Worm (Caenorhabditis elegans) whole organism, L1 larva: ENCODE results near the gene F59B2.9.

Experiments used
- C04F5.9 ChIP-seq: sonication (generic microtip); optimal IDR thresholded peaks from 2 replicates; lab custom pipeline; 2016; ENCODE audit warnings: missing genetic modification characterization, missing compliant biosample characterization
- C34B4.2 ChIP-seq: sonication (generic microtip); optimal IDR thresholded peaks from 2 replicates; lab custom pipeline; 2017; ENCODE audit warnings: mild to moderate bottlenecking, missing genetic modification characterization, missing compliant biosample characterization
- F16B12.6 ChIP-seq: fragments of 150-350 bp; optimal IDR thresholded peaks from 2 replicates; lab custom pipeline; 2014; ENCODE audit warnings: missing biosample characterization, missing genetic modification characterization
- Y116A8C.19 ChIP-seq: sonication (generic microtip); optimal IDR thresholded peaks from 2 replicates; lab custom pipeline; 2016; ENCODE audit warnings: missing compliant biosample characterization, missing genetic modification characterization, borderline replicate concordance
- alr-1 ChIP-seq: fragments of 200-800 bp; sonication (Bioruptor generic); optimal IDR thresholded peaks from 2 replicates; lab custom pipeline; 2018; ENCODE audit warnings: borderline replicate concordance, mild to moderate bottlenecking, missing genetic modification characterization, missing compliant biosample characterization
- aly-2 ChIP-seq: fragments of 150-350 bp; optimal IDR thresholded peaks from 2 replicates; lab custom pipeline; 2014; ENCODE audit warnings: missing biosample characterization, missing genetic modification characterization
- ama-1 ChIP-seq: fragments of 150-350 bp; optimal IDR thresholded peaks from 2 replicates; lab custom pipeline; 2014
- ceh-8 ChIP-seq: fragments of 200-800 bp; sonication (Bioruptor generic); optimal IDR thresholded peaks from 2 replicates; lab custom pipeline; 2018; ENCODE audit warnings: mild to moderate bottlenecking, missing genetic modification characterization, moderate library complexity, missing compliant biosample characterization
- ces-1 ChIP-seq: fragments of 150-350 bp; optimal IDR thresholded peaks from 2 replicates; lab custom pipeline; 2014; ENCODE audit warnings: missing biosample characterization, missing genetic modification reagents, missing genetic modification characterization
- efl-3 ChIP-seq: fragments of 200-800 bp; sonication (Bioruptor generic); optimal IDR thresholded peaks from 2 replicates; lab custom pipeline; 2018; ENCODE audit warnings: mild to moderate bottlenecking, missing genetic modification characterization, missing compliant biosample characterization
- egl-13 ChIP-seq: sonication (generic microtip); optimal IDR thresholded peaks from 2 replicates; lab custom pipeline; 2016; ENCODE audit warnings: missing genotype, missing genetic modification reagents, missing genetic modification characterization, missing compliant biosample characterization
- egl-27 ChIP-seq, 2 experiments: fragments of 150-350 bp in 1 of 2; sonication (generic microtip); optimal IDR thresholded peaks; 3 replicates each; lab custom pipeline; 2017 to 2018; ENCODE audit warnings: missing biosample characterization in 2 of 2, missing genetic modification characterization in 2 of 2, missing genetic modification reagents in 2 of 2
- elt-2 ChIP-seq: sonication (generic microtip); optimal IDR thresholded peaks from 2 replicates; lab custom pipeline; 2016; ENCODE audit warnings: missing genetic modification characterization, mild to moderate bottlenecking, inconsistent platforms, missing compliant biosample characterization, missing genetic modification reagents
- ets-5 ChIP-seq: fragments of 200-800 bp; sonication (Bioruptor generic); IDR thresholded peaks from 2 replicates; pipeline ENCODE4 v1.3.6; 2022; ENCODE audit warnings: missing genetic modification characterization, missing compliant biosample characterization
- fkh-10 ChIP-seq: sonication (generic microtip); optimal IDR thresholded peaks from 2 replicates; lab custom pipeline; 2017; ENCODE audit warnings: missing biosample characterization, missing genetic modification reagents, missing genetic modification characterization
- hlh-17 ChIP-seq: fragments of 200-800 bp; sonication (Bioruptor generic); optimal IDR thresholded peaks from 2 replicates; lab custom pipeline; 2018; ENCODE audit warnings: missing genetic modification characterization, mild to moderate bottlenecking, missing compliant biosample characterization, moderate library complexity, borderline replicate concordance
- hlh-4 ChIP-seq: sonication (generic microtip); optimal IDR thresholded peaks from 2 replicates; lab custom pipeline; 2016; ENCODE audit warnings: mild to moderate bottlenecking, missing genetic modification characterization, missing compliant biosample characterization
- irx-1 ChIP-seq: sonication (generic microtip); optimal IDR thresholded peaks from 2 replicates; lab custom pipeline; 2016; ENCODE audit warnings: missing genetic modification characterization, missing compliant biosample characterization
- jun-1 ChIP-seq: fragments of 150-350 bp; optimal IDR thresholded peaks from 2 replicates; lab custom pipeline; 2014; ENCODE audit warnings: missing biosample characterization, missing genetic modification reagents, missing genetic modification characterization
- lin-13 ChIP-seq: fragments of 150-350 bp; optimal IDR thresholded peaks from 2 replicates; lab custom pipeline; 2014; ENCODE audit warnings: missing biosample characterization, missing genetic modification reagents, missing genetic modification characterization
- lin-15B ChIP-seq: fragments of 150-350 bp; sonication (generic microtip); optimal IDR thresholded peaks from 3 replicates; lab custom pipeline; 2014; ENCODE audit warnings: missing biosample characterization, missing genetic modification characterization
- lin-35 ChIP-seq, 2 experiments: fragments of 150-350 bp; optimal IDR thresholded peaks; 2 replicates each; lab custom pipeline; 2014; ENCODE audit warnings: missing biosample characterization in 2 of 2, missing genetic modification characterization in 2 of 2, missing genetic modification reagents in 2 of 2
- lin-39 ChIP-seq: fragments of 150-350 bp; optimal IDR thresholded peaks from 2 replicates; lab custom pipeline; 2014; ENCODE audit warnings: missing biosample characterization, missing genetic modification reagents, missing genetic modification characterization
- lir-3 ChIP-seq: sonication (generic microtip); optimal IDR thresholded peaks from 2 replicates; lab custom pipeline; 2016; ENCODE audit warnings: mild to moderate bottlenecking, missing genetic modification characterization, moderate library complexity, missing compliant biosample characterization; ENCODE audit not compliant: poor library complexity
- lsy-2 ChIP-seq, 2 experiments: fragments of 150-350 bp; optimal IDR thresholded peaks; 2 replicates each; lab custom pipeline; 2014; ENCODE audit warnings: missing biosample characterization in 2 of 2, missing genetic modification characterization in 2 of 2
- mdl-1 ChIP-seq, 2 experiments: fragments of 150-350 bp; optimal IDR thresholded peaks; 2 replicates each; lab custom pipeline; 2014 to 2017; ENCODE audit warnings: missing biosample characterization in 2 of 2, missing genetic modification characterization in 2 of 2, inconsistent platforms in 1 of 2
- mef-2 ChIP-seq: fragments of 150-350 bp; optimal IDR thresholded peaks from 2 replicates; lab custom pipeline; 2014; ENCODE audit warnings: missing biosample characterization, missing genetic modification characterization
- nhr-11 ChIP-seq: fragments of 150-350 bp; optimal IDR thresholded peaks from 2 replicates; lab custom pipeline; 2014; ENCODE audit warnings: missing biosample characterization, missing genetic modification characterization
- nhr-12 ChIP-seq: sonication (generic microtip); optimal IDR thresholded peaks from 2 replicates; lab custom pipeline; 2017; ENCODE audit warnings: missing biosample characterization, missing genetic modification characterization
- nhr-19 ChIP-seq: fragments of 200-800 bp; sonication (Bioruptor generic); conservative IDR thresholded peaks from 2 replicates; pipeline ENCODE4 v1.3.6; 2022; ENCODE audit warnings: missing genetic modification characterization, missing compliant biosample characterization
- nhr-28 ChIP-seq: fragments of 150-350 bp; optimal IDR thresholded peaks from 2 replicates; lab custom pipeline; 2014; ENCODE audit warnings: missing biosample characterization, missing genetic modification characterization
- nhr-47 ChIP-seq: sonication (generic microtip); optimal IDR thresholded peaks from 2 replicates; lab custom pipeline; 2016; ENCODE audit warnings: mild to moderate bottlenecking, missing genetic modification characterization, moderate library complexity, missing compliant biosample characterization
- nhr-84 ChIP-seq: sonication (generic microtip); optimal IDR thresholded peaks from 2 replicates; lab custom pipeline; 2017; ENCODE audit warnings: missing biosample characterization, missing genetic modification characterization
- nhr-90 ChIP-seq: sonication (generic microtip); optimal IDR thresholded peaks from 2 replicates; lab custom pipeline; 2016; ENCODE audit warnings: mild to moderate bottlenecking, missing genetic modification characterization, missing compliant biosample characterization; ENCODE audit not compliant: poor library complexity
- pqm-1 ChIP-seq: sonication (generic microtip); optimal IDR thresholded peaks from 3 replicates; lab custom pipeline; 2017; ENCODE audit warnings: missing biosample characterization, missing genetic modification characterization
- skn-1 ChIP-seq: fragments of 150-350 bp; optimal IDR thresholded peaks from 2 replicates; lab custom pipeline; 2014; ENCODE audit warnings: missing biosample characterization, missing genetic modification characterization
- snpc-4 ChIP-seq: fragments of 150-350 bp; optimal IDR thresholded peaks from 2 replicates; lab custom pipeline; 2014; ENCODE audit warnings: missing biosample characterization, missing genetic modification characterization
- snu-23 ChIP-seq: sonication (generic microtip); optimal IDR thresholded peaks from 2 replicates; lab custom pipeline; 2016; ENCODE audit warnings: missing genetic modification characterization, missing compliant biosample characterization
- sox-4 ChIP-seq: sonication (generic microtip); optimal IDR thresholded peaks from 2 replicates; lab custom pipeline; 2016; ENCODE audit warnings: missing genetic modification characterization, missing compliant biosample characterization
- tlp-1 ChIP-seq: fragments of 150-350 bp; optimal IDR thresholded peaks from 2 replicates; lab custom pipeline; 2014; ENCODE audit warnings: missing biosample characterization, missing genetic modification characterization
- unc-62 ChIP-seq: fragments of 150-350 bp; optimal IDR thresholded peaks from 2 replicates; lab custom pipeline; 2014; ENCODE audit warnings: missing biosample characterization, missing genetic modification reagents, missing genetic modification characterization
- unc-86 ChIP-seq: sonication (generic microtip); optimal IDR thresholded peaks from 2 replicates; lab custom pipeline; 2016; ENCODE audit warnings: missing genetic modification characterization, missing compliant biosample characterization
- unc-98 ChIP-seq: fragments of 200-800 bp; sonication (Bioruptor generic); IDR thresholded peaks from 2 replicates; pipeline ENCODE4 v1.3.6; 2022; ENCODE audit warnings: missing genetic modification characterization, missing compliant biosample characterization
- zag-1 ChIP-seq: fragments of 150-350 bp; optimal IDR thresholded peaks from 2 replicates; lab custom pipeline; 2014; ENCODE audit warnings: missing biosample characterization, missing genetic modification characterization
- zip-4 ChIP-seq: fragments of 200-800 bp; sonication (Bioruptor generic); optimal IDR thresholded peaks from 2 replicates; lab custom pipeline; 2018; ENCODE audit warnings: mild to moderate bottlenecking, missing genetic modification characterization, moderate library complexity, missing compliant biosample characterization
- ztf-11 ChIP-seq, 2 experiments: sonication (generic microtip); optimal IDR thresholded peaks; 2 replicates each; lab custom pipeline; 2016 to 2017; ENCODE audit warnings: missing genetic modification characterization in 2 of 2, missing biosample characterization in 1 of 2, missing compliant biosample characterization in 1 of 2

The F59B2.9 gene

ce11 chrIII:9052371-9052978, 40.3 kb upstream of the F59B2.9 start (continued):
- TF ChIP-seq ces-1 (GFP tag; lab: Kevin White, UChicago) (no peak), hlh-17 (GFP tag; lab: Kevin White, UChicago) (no peak), unc-86 (tag; lab: Kevin White, UChicago) (no peak), unc-62 (GFP tag; lab: Kevin White, UChicago) (no peak), sox-4 (no peak), Y116A8C.19 (no peak), lin-35 (GFP tag; optimal IDR thresholded peaks at IDR 0.05; lab: Kevin White, UChicago) (peak; percentile 34 to 43), lin-15B (tag; lab: Kevin White, UChicago) (no peak), lsy-2 (tag; optimal IDR thresholded peaks at IDR 0.05; lab: Kevin White, UChicago) (peak; percentile 34 to 47), nhr-28 (tag; lab: Kevin White, UChicago) (no peak), snu-23 (GFP tag; lab: Kevin White, UChicago) (peak; percentile 72), nhr-11 (tag; lab: Kevin White, UChicago) (no peak), tlp-1 (tag; lab: Kevin White, UChicago) (no peak), skn-1 (tag; lab: Kevin White, UChicago) (peak; percentile 50), elt-2 (tag; lab: Kevin White, UChicago) (no peak), ceh-8 (GFP tag; lab: Kevin White, UChicago) (no peak), nhr-84 (tag; lab: Kevin White, UChicago) (no peak), mef-2 (tag; lab: Kevin White, UChicago) (no peak), ets-5 (GFP tag; lab: Robert Waterston, UW) (no peak), alr-1 (tag; lab: Kevin White, UChicago) (no peak), nhr-90 (tag; lab: Kevin White, UChicago) (no peak), nhr-47 (tag; lab: Kevin White, UChicago) (peak; percentile 39), snpc-4 (tag; lab: Kevin White, UChicago) (no peak), pqm-1 (tag; lab: Kevin White, UChicago) (no peak), jun-1 (tag; lab: Kevin White, UChicago) (no peak), egl-13 (tag; lab: Kevin White, UChicago) (peak; percentile 23), C34B4.2 (no peak), aly-2 (tag; lab: Kevin White, UChicago) (peak; percentile 7), irx-1 (tag; lab: Kevin White, UChicago) (no peak), zip-4 (GFP tag; lab: Kevin White, UChicago) (no peak), lin-13 (GFP tag; lab: Kevin White, UChicago) (peak; percentile 17), ama-1 (lab: Kevin White, UChicago) (peak; percentile 28), mdl-1 (tag; optimal IDR thresholded peaks at IDR 0.05; lab: Kevin White, UChicago) (no peak), lin-39 (tag; lab: Kevin White, UChicago) (no peak), lir-3 (tag; lab: Kevin White, UChicago) (no peak), nhr-19 (GFP tag; lab: Robert Waterston, UW) (peak; percentile 43), ztf-11 (tag; optimal IDR thresholded peaks at IDR 0.05; lab: Kevin White, UChicago) (no peak), fkh-10 (GFP tag; lab: Kevin White, UChicago) (no peak), C04F5.9 (no peak), egl-27 (tag; optimal IDR thresholded peaks at IDR 0.05; lab: Kevin White, UChicago) (no peak), hlh-4 (tag; lab: Kevin White, UChicago) (no peak), unc-98 (GFP tag; lab: Robert Waterston, UW) (no peak), F16B12.6 (peak; percentile 60), zag-1 (tag; lab: Kevin White, UChicago) (no peak), nhr-12 (no peak), efl-3 (GFP tag; lab: Kevin White, UChicago) (no peak)
